Worm (Caenorhabditis elegans): ENCODE data around the gene cng-1.

The cng-1 gene

DNA sequence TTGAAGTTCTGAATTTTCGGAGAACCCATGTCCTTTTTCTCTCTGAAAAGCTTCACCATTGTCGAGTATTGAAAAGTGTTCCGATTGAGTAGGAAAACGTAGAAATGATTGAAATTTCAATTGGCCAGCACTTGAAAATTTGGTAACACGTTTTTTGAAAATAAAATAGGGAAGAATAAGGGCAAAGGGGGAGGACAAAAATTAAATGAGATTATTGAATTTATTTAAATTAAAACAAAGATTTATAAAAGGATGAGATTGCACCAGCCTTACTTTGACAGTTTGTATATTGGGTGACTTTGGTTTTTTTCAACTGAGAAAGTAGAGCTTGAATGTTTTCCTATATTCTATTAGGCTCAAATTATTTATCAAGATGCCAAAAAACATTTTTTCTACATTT, 17.1 kb downstream of the cng-1 start, which contains the start of gene obr-2:
TSS of gene obr-2 (minus strand) at position 101 of the 400 bp plus-strand sequence.
- no peak for TF ChIP-seq cog-1 (tag; optimal IDR thresholded peaks at IDR 0.05)

DNA sequence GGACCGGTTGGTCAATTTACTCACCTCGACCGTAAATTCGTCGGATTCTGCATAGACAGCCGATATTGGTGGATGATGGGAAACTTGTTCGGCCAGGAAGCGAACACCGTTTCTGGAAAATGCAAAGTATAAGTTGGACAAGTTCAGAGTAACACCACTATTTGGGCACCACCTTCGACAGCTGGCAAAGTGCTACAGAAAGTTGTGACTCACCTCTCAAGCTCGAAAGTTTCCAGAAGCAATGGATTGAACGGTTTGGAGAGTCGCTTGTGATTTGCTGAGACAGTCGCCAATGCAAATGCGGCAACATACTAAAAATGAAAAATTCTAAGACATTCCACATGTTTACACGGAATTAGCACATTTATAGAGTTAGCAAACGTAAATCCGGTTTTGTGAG, 17.9 kb downstream of the cng-1 start:
- no peak for TF ChIP-seq tab-1 (GFP tag; IDR thresholded peaks at IDR 0.05)
- TF ChIP-seq med-1 (GFP tag; optimal IDR thresholded peaks at IDR 0.05; ENCODE audit: insufficient read depth), result no peak
- TF ChIP-seq flt-1 (GFP tag; IDR thresholded peaks at IDR 0.05), result no peak
- TF ChIP-seq T22C8.4 (GFP tag; IDR thresholded peaks at IDR 0.05), result no peak
- TF ChIP-seq ztf-23 (GFP tag; IDR thresholded peaks at IDR 0.05), result no peak
- TF ChIP-seq ztf-29 (GFP tag; IDR thresholded peaks at IDR 0.05), result no peak
- TF ChIP-seq klf-2 (GFP tag; conservative IDR thresholded peaks at IDR 0.05), result no peak
- TF ChIP-seq ref-1 (GFP tag; conservative IDR thresholded peaks at IDR 0.05), result no peak

ce11 chrV:15012542-15013301, 18.6 kb downstream of the cng-1 start:
- TF ChIP-seq cog-1 (tag; optimal IDR thresholded peaks at IDR 0.05) (no peak), ref-1 (GFP tag; conservative IDR thresholded peaks at IDR 0.05) (no peak), med-1 (GFP tag; optimal IDR thresholded peaks at IDR 0.05; ENCODE audit: insufficient read depth) (no peak), flt-1 (GFP tag; IDR thresholded peaks at IDR 0.05) (no peak)

ce11 chrV:15011560-15011959, 19.7 kb downstream of the cng-1 start, which contains the start of gene nmr-2:
TSS of gene nmr-2 (minus strand) at chrV:15011660.
- TF ChIP-seq ref-1 (GFP tag; conservative IDR thresholded peaks at IDR 0.05) (no peak), klf-2 (GFP tag; conservative IDR thresholded peaks at IDR 0.05) (no peak), ztf-23 (GFP tag; IDR thresholded peaks at IDR 0.05) (no peak), ztf-29 (GFP tag; IDR thresholded peaks at IDR 0.05) (no peak), tab-1 (GFP tag; IDR thresholded peaks at IDR 0.05) (no peak), T22C8.4 (GFP tag; IDR thresholded peaks at IDR 0.05) (no peak), cog-1 (tag; optimal IDR thresholded peaks at IDR 0.05) (no peak), flt-1 (GFP tag; IDR thresholded peaks at IDR 0.05) (no peak), med-1 (GFP tag; optimal IDR thresholded peaks at IDR 0.05; ENCODE audit: insufficient read depth) (no peak)

DNA sequence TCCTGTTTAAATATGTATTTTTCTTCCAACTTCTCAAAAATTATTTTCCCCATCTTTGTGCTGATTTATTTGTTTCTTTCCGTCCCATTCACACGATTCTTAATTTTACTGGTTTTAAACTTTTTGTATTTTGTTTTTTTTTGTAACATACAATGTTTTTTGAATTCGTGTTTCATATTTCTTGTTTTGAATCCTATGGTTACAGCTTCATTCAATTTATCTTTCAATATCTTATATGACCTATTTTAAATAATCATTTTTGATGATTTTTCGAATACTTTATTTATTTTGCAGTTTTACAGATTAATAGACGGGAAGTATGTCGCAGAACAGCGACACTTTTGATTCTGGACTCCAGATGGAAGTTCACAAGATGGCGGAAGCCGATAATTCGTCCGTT, 26.5 kb downstream of the cng-1 start, which contains the start of gene hrde-2:
TSS of gene hrde-2 (plus strand) at position 301 of the 400 bp plus-strand sequence.
- TF ChIP-seq flt-1 (GFP tag; IDR thresholded peaks at IDR 0.05), result no peak
- no peak for TF ChIP-seq med-1 (GFP tag; optimal IDR thresholded peaks at IDR 0.05; ENCODE audit: insufficient read depth)
- no peak for TF ChIP-seq ref-1 (GFP tag; conservative IDR thresholded peaks at IDR 0.05)
- no peak for TF ChIP-seq klf-2 (GFP tag; conservative IDR thresholded peaks at IDR 0.05)
- TF ChIP-seq T22C8.4 (GFP tag; IDR thresholded peaks at IDR 0.05), result no peak
- TF ChIP-seq ztf-23 (GFP tag; IDR thresholded peaks at IDR 0.05), result no peak
- no peak for TF ChIP-seq tab-1 (GFP tag; IDR thresholded peaks at IDR 0.05)
- TF ChIP-seq ztf-29 (GFP tag; IDR thresholded peaks at IDR 0.05), result no peak
- no peak for TF ChIP-seq cog-1 (tag; optimal IDR thresholded peaks at IDR 0.05)

- TF ChIP-seq ztf-29 (GFP tag; IDR thresholded peaks at IDR 0.05), result 0 out of 2 replicates have a peak, but pooled peaks have one; percentile 26
- peak; percentile 93 for TF ChIP-seq cog-1 (tag; optimal IDR thresholded peaks at IDR 0.05)
- TF ChIP-seq ref-1 (GFP tag; conservative IDR thresholded peaks at IDR 0.05), result 0 out of 2 replicates have a peak, but pooled peaks have one; percentile 31
- peak; percentile 72 for TF ChIP-seq ztf-23 (GFP tag; IDR thresholded peaks at IDR 0.05)
- no peak for TF ChIP-seq med-1 (GFP tag; optimal IDR thresholded peaks at IDR 0.05; ENCODE audit: insufficient read depth)
- 0 out of 2 replicates have a peak, but pooled peaks have one; percentile 38 for TF ChIP-seq klf-2 (GFP tag; conservative IDR thresholded peaks at IDR 0.05)
- TF ChIP-seq flt-1 (GFP tag; IDR thresholded peaks at IDR 0.05), result peak; percentile 82
- peak; percentile 73 for TF ChIP-seq T22C8.4 (GFP tag; IDR thresholded peaks at IDR 0.05)
- no peak for TF ChIP-seq tab-1 (GFP tag; IDR thresholded peaks at IDR 0.05)
These were observed 29.0 kb downstream of the cng-1 start, which contains the start of the genes fib-1 and mut-15 for ce11 chrV:15002184-15002690. TSS of gene fib-1 (minus strand) at chrV:15002223. TSS of gene mut-15 (plus strand) at chrV:15002543.

DNA sequence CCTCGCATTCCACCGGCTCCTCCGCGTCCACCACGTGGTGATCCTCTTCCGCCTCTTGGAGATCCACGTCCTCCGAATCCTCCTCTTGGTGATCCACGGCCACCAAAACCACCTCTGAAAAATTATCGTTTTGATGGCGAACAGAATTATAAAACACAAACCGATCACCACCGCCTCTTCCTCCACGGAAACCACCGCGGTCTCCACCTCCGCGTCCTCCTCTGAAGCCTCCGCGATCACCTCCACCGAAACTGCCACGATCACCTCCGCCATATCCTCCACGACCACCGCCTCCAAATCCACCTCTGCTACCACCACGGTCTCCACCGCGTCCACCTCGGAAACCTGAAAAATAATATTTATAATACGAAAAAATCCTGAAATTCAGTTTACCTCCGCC, 29.7 kb downstream of the cng-1 start:
- no peak for TF ChIP-seq ztf-23 (GFP tag; IDR thresholded peaks at IDR 0.05)

ce11 chrV:15000055-15000704, 31.1 kb downstream of the cng-1 start, which contains the start of gene rps-16:
TSS of gene rps-16 (minus strand) at chrV:15000541.
- TF ChIP-seq ztf-29 (GFP tag; IDR thresholded peaks at IDR 0.05), result no peak
- no peak for TF ChIP-seq cog-1 (tag; optimal IDR thresholded peaks at IDR 0.05)
- TF ChIP-seq tab-1 (GFP tag; IDR thresholded peaks at IDR 0.05), result no peak
- TF ChIP-seq flt-1 (GFP tag; IDR thresholded peaks at IDR 0.05), result 0 out of 2 replicates have a peak, but pooled peaks have one; percentile 6

ce11 chrV:14999485-15000023, 31.7 kb downstream of the cng-1 start, which contains the start of gene T01C3.11:
TSS of gene T01C3.11 (plus strand) at chrV:14999535.
- no peak for TF ChIP-seq med-1 (GFP tag; optimal IDR thresholded peaks at IDR 0.05; ENCODE audit: insufficient read depth)
- TF ChIP-seq flt-1 (GFP tag; IDR thresholded peaks at IDR 0.05), result no peak
- TF ChIP-seq tab-1 (GFP tag; IDR thresholded peaks at IDR 0.05), result no peak
- TF ChIP-seq ref-1 (GFP tag; conservative IDR thresholded peaks at IDR 0.05), result no peak
- TF ChIP-seq ztf-29 (GFP tag; IDR thresholded peaks at IDR 0.05), result no peak
- no peak for TF ChIP-seq ztf-23 (GFP tag; IDR thresholded peaks at IDR 0.05)
- no peak for TF ChIP-seq T22C8.4 (GFP tag; IDR thresholded peaks at IDR 0.05)
- no peak for TF ChIP-seq klf-2 (GFP tag; conservative IDR thresholded peaks at IDR 0.05)
- no peak for TF ChIP-seq cog-1 (tag; optimal IDR thresholded peaks at IDR 0.05)

All from whole organism, midembryonic.